Fruit fly (Drosophila melanogaster) whole organism, embryonic: ENCODE data around the gene spirit.

Source experiments
- ATbp ChIP-seq: fragments of 200-800 bp; sonication (Bioruptor generic); optimal IDR thresholded peaks from 2 replicates; lab custom pipeline; 2017; ENCODE audit warnings: missing biosample characterization, mild to moderate bottlenecking, missing genetic modification characterization, missing genetic modification reagents
- Antp ChIP-seq: fragments of 200-800 bp; sonication (Bioruptor generic); optimal IDR thresholded peaks from 3 replicates; lab custom pipeline; 2016; ENCODE audit warnings: missing biosample characterization, missing genetic modification characterization
- CG10366 ChIP-seq: fragments of 200-800 bp; sonication (Bioruptor generic); IDR thresholded peaks from 2 replicates; pipeline ENCODE4 v1.3.6; 2022; ENCODE audit warnings: missing biosample characterization, missing genetic modification characterization
- CG10959 ChIP-seq: fragments of 200-800 bp; sonication (Bioruptor generic); IDR thresholded peaks from 2 replicates; pipeline ENCODE4 v1.3.6; 2022; ENCODE audit warnings: missing biosample characterization, missing genetic modification characterization
- CG13624 ChIP-seq: fragments of 200-800 bp; sonication (Bioruptor generic); optimal IDR thresholded peaks from 2 replicates; lab custom pipeline; 2016; ENCODE audit warnings: missing biosample characterization, missing genetic modification characterization
- CG15011 ChIP-seq: fragments of 200-800 bp; sonication (Bioruptor generic); optimal IDR thresholded peaks from 3 replicates; lab custom pipeline; 2018; ENCODE audit warnings: missing biosample characterization, mild to moderate bottlenecking, missing genetic modification characterization
- CG15601 ChIP-seq: fragments of 200-800 bp; sonication (Bioruptor generic); optimal IDR thresholded peaks from 3 replicates; lab custom pipeline; 2019; ENCODE audit warnings: missing biosample characterization, mild to moderate bottlenecking, missing genetic modification characterization, moderate library complexity
- CG16815 ChIP-seq: fragments of 200-800 bp; sonication (Bioruptor generic); optimal IDR thresholded peaks from 3 replicates; lab custom pipeline; 2017; ENCODE audit warnings: missing biosample characterization, mild to moderate bottlenecking, missing genetic modification characterization
- CG17829 ChIP-seq: fragments of 200-800 bp; optimal IDR thresholded peaks from 2 replicates; lab custom pipeline; 2019; ENCODE audit warnings: missing biosample characterization, mild to moderate bottlenecking, missing genetic modification characterization, moderate library complexity
- CG18011 ChIP-seq: fragments of 200-800 bp; sonication (Bioruptor generic); optimal IDR thresholded peaks from 2 replicates; lab custom pipeline; 2017; ENCODE audit warnings: missing biosample characterization, missing genetic modification characterization, mild to moderate bottlenecking, moderate library complexity, missing genotype
- CG18476 ChIP-seq: fragments of 200-800 bp; sonication (Bioruptor generic); optimal IDR thresholded peaks from 2 replicates; lab custom pipeline; 2016; ENCODE audit warnings: missing biosample characterization, mild to moderate bottlenecking, missing genetic modification characterization
- CG2875 ChIP-seq: fragments of 200-800 bp; sonication (Bioruptor generic); optimal IDR thresholded peaks from 2 replicates; lab custom pipeline; 2017; ENCODE audit warnings: missing biosample characterization, mild to moderate bottlenecking, missing genetic modification characterization, missing genetic modification reagents
- CG31388 ChIP-seq: fragments of 200-800 bp; sonication (Bioruptor generic); optimal IDR thresholded peaks from 2 replicates; lab custom pipeline; 2016; ENCODE audit warnings: missing biosample characterization, missing genetic modification characterization
- CG32772 ChIP-seq: fragments of 200-800 bp; sonication (Bioruptor generic); IDR thresholded peaks from 2 replicates; pipeline ENCODE4 v1.3.6; 2022; ENCODE audit warnings: missing biosample characterization, missing genetic modification characterization
- CG34376 ChIP-seq: fragments of 200-800 bp; sonication (Bioruptor generic); optimal IDR thresholded peaks from 2 replicates; lab custom pipeline; 2018; ENCODE audit warnings: missing biosample characterization, mild to moderate bottlenecking, missing genetic modification characterization
- CG34422 ChIP-seq: fragments of 200-800 bp; sonication (Bioruptor generic); IDR thresholded peaks from 3 replicates; pipeline ENCODE4 v1.3.6; 2022; ENCODE audit warnings: missing biosample characterization, missing genetic modification characterization
- CG42726 ChIP-seq: fragments of 200-800 bp; sonication (Bioruptor generic); IDR thresholded peaks from 2 replicates; pipeline ENCODE4 v1.3.6; 2022; ENCODE audit warnings: missing biosample characterization, missing genetic modification characterization; ENCODE audit not compliant: partially characterized antibody
- CG6854 ChIP-seq: fragments of 200-800 bp; sonication (Bioruptor generic); optimal IDR thresholded peaks from 3 replicates; lab custom pipeline; 2017; ENCODE audit warnings: missing biosample characterization, mild to moderate bottlenecking, missing genetic modification characterization
- CG7357 ChIP-seq: fragments of 200-800 bp; sonication (Bioruptor generic); IDR thresholded peaks from 3 replicates; pipeline ENCODE4 v1.3.6; 2022; ENCODE audit warnings: missing biosample characterization, missing genetic modification characterization
- CG7745 ChIP-seq: fragments of 200-800 bp; sonication (Bioruptor generic); optimal IDR thresholded peaks from 2 replicates; lab custom pipeline; 2018; ENCODE audit warnings: missing biosample characterization, mild to moderate bottlenecking, missing genetic modification characterization, moderate library complexity
- CG9215 ChIP-seq: fragments of 200-800 bp; sonication (Bioruptor generic); IDR thresholded peaks from 2 replicates; pipeline ENCODE4 v1.3.6; 2022; ENCODE audit warnings: missing biosample characterization, missing genetic modification characterization
- CG9932 ChIP-seq: fragments of 200-800 bp; sonication (Bioruptor generic); IDR thresholded peaks from 2 replicates; pipeline ENCODE4 v1.3.6; 2022; ENCODE audit warnings: missing biosample characterization, missing genetic modification characterization
- Chrac-16 ChIP-seq: fragments of 200-800 bp; sonication (Bioruptor generic); optimal IDR thresholded peaks from 3 replicates; lab custom pipeline; 2016; ENCODE audit warnings: missing biosample characterization, missing genetic modification characterization
- D19B ChIP-seq: fragments of 200-800 bp; sonication (Bioruptor generic); optimal IDR thresholded peaks from 2 replicates; lab custom pipeline; 2017; ENCODE audit warnings: missing biosample characterization, mild to moderate bottlenecking, missing genetic modification characterization
- Doc3 ChIP-seq: fragments of 200-800 bp; sonication (Bioruptor generic); IDR thresholded peaks from 3 replicates; pipeline ENCODE4 v1.3.6; 2022; ENCODE audit warnings: missing biosample characterization, missing genetic modification characterization; ENCODE audit not compliant: partially characterized antibody
- Dref ChIP-seq: fragments of 200-800 bp; sonication (Bioruptor generic); IDR thresholded peaks from 2 replicates; pipeline ENCODE4 v1.3.6; 2022; ENCODE audit warnings: missing biosample characterization, missing genetic modification characterization
- H15 ChIP-seq: fragments of 200-800 bp; sonication (Bioruptor generic); IDR thresholded peaks from 3 replicates; pipeline ENCODE4 v1.3.6; 2022; ENCODE audit warnings: missing biosample characterization, missing genetic modification characterization
- Max ChIP-seq: fragments of 200-800 bp; sonication (Bioruptor generic); optimal IDR thresholded peaks from 2 replicates; lab custom pipeline; 2016; ENCODE audit warnings: missing biosample characterization, mild to moderate bottlenecking, missing genetic modification characterization
- PHDP ChIP-seq: fragments of 200-800 bp; sonication (Bioruptor generic); optimal IDR thresholded peaks from 3 replicates; lab custom pipeline; 2018; ENCODE audit warnings: missing biosample characterization, mild to moderate bottlenecking, missing genetic modification characterization, moderate library complexity
- Ssrp ChIP-seq: fragments of 200-800 bp; sonication (Bioruptor generic); optimal IDR thresholded peaks from 2 replicates; lab custom pipeline; 2018; ENCODE audit warnings: missing biosample characterization, mild to moderate bottlenecking, missing genetic modification characterization, moderate library complexity
- ac ChIP-seq: fragments of 200-800 bp; sonication (Bioruptor generic); optimal IDR thresholded peaks from 3 replicates; lab custom pipeline; 2017; ENCODE audit warnings: missing biosample characterization, mild to moderate bottlenecking, missing genetic modification characterization
- aop ChIP-seq: fragments of 200-800 bp; sonication (Bioruptor generic); IDR thresholded peaks from 2 replicates; pipeline ENCODE4 v1.3.6; 2022; ENCODE audit warnings: missing biosample characterization, missing genetic modification characterization
- bowl ChIP-seq: fragments of 200-800 bp; sonication (Bioruptor generic); IDR thresholded peaks from 2 replicates; pipeline ENCODE4 v1.3.6; 2022; ENCODE audit warnings: missing biosample characterization, missing genetic modification characterization
- cad ChIP-seq: fragments of >200 bp; optimal IDR thresholded peaks from 2 replicates; lab custom pipeline; 2017; ENCODE audit warnings: missing biosample characterization, missing genetic modification characterization
- caup ChIP-seq: fragments of 200-800 bp; sonication (Bioruptor generic); optimal IDR thresholded peaks from 3 replicates; lab custom pipeline; 2017; ENCODE audit warnings: missing biosample characterization, mild to moderate bottlenecking, missing genetic modification characterization, moderate library complexity; ENCODE audit not compliant: severe bottlenecking
- chn ChIP-seq: fragments of 200-800 bp; sonication (Bioruptor generic); optimal IDR thresholded peaks from 2 replicates; lab custom pipeline; 2016; ENCODE audit warnings: missing biosample characterization, missing genetic modification characterization
- ewg ChIP-seq: fragments of 200-800 bp; sonication (Bioruptor generic); optimal IDR thresholded peaks from 3 replicates; lab custom pipeline; 2017; ENCODE audit warnings: mild to moderate bottlenecking, missing biosample characterization, missing genetic modification reagents, missing genetic modification characterization
- eyg ChIP-seq: fragments of 200-800 bp; sonication (Bioruptor generic); optimal IDR thresholded peaks from 3 replicates; lab custom pipeline; 2016; ENCODE audit warnings: missing biosample characterization, missing genetic modification characterization
- fru ChIP-seq: fragments of >200 bp; optimal IDR thresholded peaks from 2 replicates; lab custom pipeline; 2017
- gsb ChIP-seq: fragments of 200-800 bp; sonication (Bioruptor generic); IDR thresholded peaks from 2 replicates; pipeline ENCODE4 v1.3.6; 2022; ENCODE audit warnings: missing biosample characterization, missing genetic modification characterization
- gsb-n ChIP-seq: fragments of 200-800 bp; sonication (Bioruptor generic); optimal IDR thresholded peaks from 3 replicates; lab custom pipeline; 2018; ENCODE audit warnings: missing biosample characterization, mild to moderate bottlenecking, missing genetic modification characterization
- ham ChIP-seq: fragments of 200-800 bp; sonication (Bioruptor generic); IDR thresholded peaks from 2 replicates; pipeline ENCODE4 v1.3.6; 2022; ENCODE audit warnings: missing biosample characterization, missing genetic modification characterization
- hbn ChIP-seq: fragments of 200-800 bp; sonication (Bioruptor generic); IDR thresholded peaks from 2 replicates; pipeline ENCODE4 v1.3.6; 2022; ENCODE audit warnings: missing biosample characterization, missing genetic modification characterization; ENCODE audit not compliant: partially characterized antibody
- ken ChIP-seq: fragments of 200-800 bp; sonication (Bioruptor generic); IDR thresholded peaks from 3 replicates; pipeline ENCODE4 v1.3.6; 2022; ENCODE audit warnings: missing biosample characterization, missing genetic modification characterization
- luna ChIP-seq: fragments of 200-800 bp; sonication (Bioruptor generic); optimal IDR thresholded peaks from 2 replicates; lab custom pipeline; 2016; ENCODE audit warnings: missing biosample characterization, missing genetic modification characterization
- oc ChIP-seq: fragments of 200-800 bp; sonication (Bioruptor generic); optimal IDR thresholded peaks from 2 replicates; lab custom pipeline; 2018; ENCODE audit warnings: missing biosample characterization, mild to moderate bottlenecking, missing genetic modification characterization, moderate library complexity
- peb ChIP-seq: fragments of 200-800 bp; sonication (Bioruptor generic); IDR thresholded peaks from 2 replicates; pipeline ENCODE4 v1.3.6; 2022; ENCODE audit warnings: missing biosample characterization, missing genetic modification characterization
- shn ChIP-seq: fragments of 200-800 bp; sonication (Bioruptor generic); optimal IDR thresholded peaks from 3 replicates; lab custom pipeline; 2016; ENCODE audit warnings: missing biosample characterization, missing genetic modification characterization
- ssp ChIP-seq: fragments of 200-800 bp; sonication (Bioruptor generic); IDR thresholded peaks from 2 replicates; pipeline ENCODE4 v1.3.6; 2022; ENCODE audit warnings: missing biosample characterization, missing genetic modification characterization
- tgo ChIP-seq: fragments of 200-800 bp; sonication (Bioruptor generic); IDR thresholded peaks from 3 replicates; pipeline ENCODE4 v1.3.6; 2022; ENCODE audit warnings: missing biosample characterization, missing genetic modification characterization
- trh ChIP-seq: fragments of 200-800 bp; sonication (Bioruptor generic); optimal IDR thresholded peaks from 2 replicates; lab custom pipeline; 2016; ENCODE audit warnings: missing biosample characterization, missing genetic modification characterization
- zf30C ChIP-seq: fragments of 200-800 bp; sonication (Bioruptor generic); optimal IDR thresholded peaks from 3 replicates; lab custom pipeline; 2018; ENCODE audit warnings: missing biosample characterization, mild to moderate bottlenecking, missing genetic modification characterization

The spirit gene

dm6 chrX:8588607-8589171 is 15.3 kb upstream of the spirit start, which contains the start of gene CG12081 (continued):
- TF ChIP-seq oc (tag; lab: Kevin White, UChicago) = no peak
- no peak for TF ChIP-seq CG16815 (GFP tag; lab: Kevin White, UChicago)
- no peak for TF ChIP-seq eyg (GFP tag; lab: Kevin White, UChicago)
- no peak for TF ChIP-seq CG32772 (GFP tag; lab: Robert Waterston, UW)
- no peak for TF ChIP-seq Ssrp (tag; lab: Kevin White, UChicago)
- TF ChIP-seq CG17829 = no peak
- TF ChIP-seq chn (GFP tag; lab: Kevin White, UChicago) = no peak
- TF ChIP-seq CG15011 = no peak
- TF ChIP-seq gsb-n (tag; lab: Kevin White, UChicago) = no peak
- TF ChIP-seq gsb (GFP tag; lab: Robert Waterston, UW) = no peak
- TF ChIP-seq ham (GFP tag; lab: Robert Waterston, UW) = no peak
- no peak for TF ChIP-seq ATbp (GFP tag; lab: Kevin White, UChicago)
- TF ChIP-seq CG13624 (GFP tag; lab: Kevin White, UChicago) = peak; percentile 23
- no peak for TF ChIP-seq shn (GFP tag; lab: Kevin White, UChicago)
- TF ChIP-seq CG31388 (GFP tag; lab: Kevin White, UChicago) = no peak
- no peak for TF ChIP-seq luna (GFP tag; lab: Kevin White, UChicago)
- no peak for TF ChIP-seq CG7745 (tag; lab: Kevin White, UChicago)
- no peak for TF ChIP-seq CG15601
- no peak for TF ChIP-seq ken (GFP tag; lab: Robert Waterston, UW)
- TF ChIP-seq ac (GFP tag; lab: Kevin White, UChicago) = no peak
- TF ChIP-seq fru (lab: Kevin White, UChicago) = no peak
- no peak for TF ChIP-seq CG6854 (GFP tag; lab: Kevin White, UChicago)
- no peak for TF ChIP-seq caup (GFP tag; lab: Kevin White, UChicago)
- peak; percentile 38; the same call in 1 of the 2 replicates for TF ChIP-seq CG9932 (GFP tag; lab: Robert Waterston, UW)
- no peak for TF ChIP-seq trh (GFP tag; lab: Kevin White, UChicago)
- peak; percentile 30; the same call in 1 of the 3 replicates for TF ChIP-seq CG34422 (GFP tag; lab: Robert Waterston, UW)
- no peak for TF ChIP-seq CG2875 (GFP tag; lab: Kevin White, UChicago)
- TF ChIP-seq ewg (GFP tag; lab: Kevin White, UChicago) = no peak
- TF ChIP-seq cad (GFP tag; lab: Kevin White, UChicago) = no peak
- TF ChIP-seq hbn (GFP tag; lab: Robert Waterston, UW) = peak; percentile 85
- TF ChIP-seq tgo (GFP tag; lab: Robert Waterston, UW) = no peak
- no peak for TF ChIP-seq CG10366 (GFP tag; lab: Robert Waterston, UW)
- peak; percentile 94 for TF ChIP-seq CG7357 (GFP tag; lab: Robert Waterston, UW)
- TF ChIP-seq Antp (GFP tag; lab: Kevin White, UChicago) = peak; percentile 3
- peak; percentile 95 for TF ChIP-seq ssp (GFP tag; lab: Robert Waterston, UW)
- no peak for TF ChIP-seq peb
- TF ChIP-seq CG42726 (GFP tag; lab: Robert Waterston, UW) = peak; percentile 83
- TF ChIP-seq PHDP (tag; lab: Kevin White, UChicago) = no peak
- TF ChIP-seq Dref (GFP tag; lab: Robert Waterston, UW) = peak; percentile 89
- TF ChIP-seq Doc3 (GFP tag; lab: Robert Waterston, UW) = peak; percentile 85
- TF ChIP-seq CG9215 (GFP tag; lab: Robert Waterston, UW) = no peak
- no peak for TF ChIP-seq Max (GFP tag; lab: Kevin White, UChicago)
- no peak for TF ChIP-seq zf30C (GFP tag; lab: Kevin White, UChicago)
- no peak for TF ChIP-seq CG10959 (GFP tag; lab: Robert Waterston, UW)
- no peak for TF ChIP-seq CG34376 (GFP tag; lab: Kevin White, UChicago)
- TF ChIP-seq CG18011 (GFP tag; lab: Kevin White, UChicago) = no peak
- TF ChIP-seq bowl (GFP tag; lab: Robert Waterston, UW) = no peak
- TF ChIP-seq D19B (GFP tag; lab: Kevin White, UChicago) = no peak
- no peak for TF ChIP-seq H15 (GFP tag; lab: Robert Waterston, UW)
- TF ChIP-seq Chrac-16 (GFP tag; lab: Kevin White, UChicago) = no peak
- TF ChIP-seq aop (GFP tag; lab: Robert Waterston, UW) = no peak
- no peak for TF ChIP-seq CG18476 (GFP tag; lab: Kevin White, UChicago)
